Fruit fly (Drosophila melanogaster) S2 (cell line): Measurements from ENCODE around the gene CG31176.
A peak's percentile ranks its signal among the peaks of the same experiment; 100 is the strongest.

Source experiments
- CG8478 ChIP-seq: fragments of >200 bp; optimal IDR thresholded peaks from 2 replicates; lab custom pipeline; 2018
- CTCF ChIP-seq, 2 experiments: fragments of >200 bp; optimal IDR thresholded peaks; 2 replicates each; lab custom pipeline; 2018

The CG31176 gene

dm6 chr3R:21640337-21640994, 79.0 kb downstream of the CG31176 start:
- TF ChIP-seq CG8478 (lab: Kevin White, UChicago) (no peak), CTCF (optimal IDR thresholded peaks at IDR 0.05; lab: Kevin White, UChicago) (no peak)

- no peak for TF ChIP-seq CG8478 (lab: Kevin White, UChicago)
- TF ChIP-seq CTCF (optimal IDR thresholded peaks at IDR 0.05; lab: Kevin White, UChicago): no peak
These were observed 81.0 kb downstream of the CG31176 start for dm6 chr3R:21638437-21638836.

DNA sequence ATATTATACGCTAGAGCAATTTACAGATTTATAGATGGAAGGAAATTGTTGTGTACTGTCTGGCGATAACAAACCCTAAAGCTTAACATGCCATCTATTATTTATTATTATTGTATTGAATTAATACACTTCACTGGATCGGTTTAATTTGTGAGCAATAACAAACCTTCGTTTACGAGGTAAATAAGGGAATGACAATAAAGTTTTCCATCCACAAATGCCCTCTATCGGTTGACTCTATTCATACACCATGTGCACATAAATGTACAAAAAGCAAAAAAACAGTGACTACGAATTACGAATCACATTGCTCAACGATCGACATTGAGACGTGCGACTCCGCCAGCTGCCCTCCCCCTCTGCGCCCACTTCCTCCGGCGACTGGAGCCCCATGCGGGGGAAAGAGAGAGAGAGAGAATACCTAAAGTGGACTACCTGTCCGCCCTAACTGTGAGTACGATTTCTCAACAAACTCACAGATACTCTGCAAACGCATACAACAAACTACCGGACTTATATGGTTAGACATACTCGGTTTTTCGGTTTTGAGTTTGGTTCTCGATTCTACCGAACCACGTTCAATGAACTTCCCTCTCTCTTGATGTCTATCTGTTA, 82.5 kb downstream of the CG31176 start:
- TF ChIP-seq CTCF (optimal IDR thresholded peaks at IDR 0.05; lab: Kevin White, UChicago): peak in 1 of 2 experiments; percentile 11
- no peak for TF ChIP-seq CG8478 (lab: Kevin White, UChicago)

- TF ChIP-seq CTCF (optimal IDR thresholded peaks at IDR 0.05; lab: Kevin White, UChicago): no peak
- no peak for TF ChIP-seq CG8478 (lab: Kevin White, UChicago)
These were observed 83.3 kb downstream of the CG31176 start for dm6 chr3R:21635975-21636678.

DNA sequence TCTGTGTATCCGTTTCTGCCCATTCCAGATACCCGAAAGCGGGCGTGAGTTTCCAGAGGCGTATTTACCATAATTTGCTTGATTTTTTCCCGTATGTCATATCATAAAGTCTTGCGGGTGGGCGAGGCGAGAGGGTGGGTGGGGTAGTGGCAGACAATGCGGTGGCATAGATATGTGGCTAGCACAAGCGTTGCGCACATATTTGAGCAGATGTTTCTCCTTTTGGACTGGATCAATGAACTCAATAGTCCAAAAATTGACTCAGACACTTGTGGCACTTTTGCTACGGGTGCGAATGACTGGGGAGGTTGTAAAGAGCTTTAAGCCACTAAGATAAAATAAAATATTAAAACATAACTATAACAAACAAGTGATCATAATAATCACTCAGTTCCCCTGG, 84.3 kb downstream of the CG31176 start:
- TF ChIP-seq CG8478 (lab: Kevin White, UChicago) (no peak), CTCF (optimal IDR thresholded peaks at IDR 0.05; lab: Kevin White, UChicago) (no peak)

DNA sequence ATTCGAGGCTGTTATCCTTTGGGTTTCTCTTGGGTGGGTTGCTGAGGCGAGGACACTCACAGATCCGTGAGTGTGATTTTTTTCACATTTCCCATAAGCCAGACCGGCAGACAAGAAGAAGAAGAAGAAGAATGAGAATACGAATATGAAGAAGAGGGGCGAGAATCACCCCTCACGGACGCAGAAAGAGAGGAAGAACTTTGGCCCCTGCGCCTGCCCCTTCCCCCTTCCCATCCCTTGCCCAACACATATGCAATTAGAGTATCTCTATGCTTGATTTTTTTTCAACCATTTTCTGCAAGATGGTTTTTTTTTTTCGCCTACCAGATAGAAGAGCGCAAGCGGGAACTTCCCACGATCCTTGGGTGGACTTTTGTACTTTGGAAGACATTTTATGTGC, 84.8 kb downstream of the CG31176 start:
- no peak for TF ChIP-seq CG8478 (lab: Kevin White, UChicago)
- TF ChIP-seq CTCF (optimal IDR thresholded peaks at IDR 0.05; lab: Kevin White, UChicago): no peak

DNA sequence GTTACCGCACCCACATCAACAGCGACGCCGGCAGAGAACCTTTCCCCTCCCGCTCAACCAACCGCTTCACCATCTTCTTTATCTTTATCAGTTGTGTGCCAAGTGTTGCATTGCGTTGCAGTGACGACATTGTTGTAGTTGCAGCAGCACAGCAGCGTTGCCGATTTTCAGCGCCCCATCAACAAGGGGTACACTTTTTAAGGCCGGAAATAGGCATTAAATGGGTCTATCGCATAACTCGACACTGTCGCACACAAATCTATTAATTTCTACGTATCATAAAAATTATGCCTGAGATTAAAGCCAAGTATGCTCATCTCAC, 85.7 kb downstream of the CG31176 start:
- TF ChIP-seq CTCF (optimal IDR thresholded peaks at IDR 0.05; lab: Kevin White, UChicago) (no peak), CG8478 (lab: Kevin White, UChicago) (no peak)

DNA sequence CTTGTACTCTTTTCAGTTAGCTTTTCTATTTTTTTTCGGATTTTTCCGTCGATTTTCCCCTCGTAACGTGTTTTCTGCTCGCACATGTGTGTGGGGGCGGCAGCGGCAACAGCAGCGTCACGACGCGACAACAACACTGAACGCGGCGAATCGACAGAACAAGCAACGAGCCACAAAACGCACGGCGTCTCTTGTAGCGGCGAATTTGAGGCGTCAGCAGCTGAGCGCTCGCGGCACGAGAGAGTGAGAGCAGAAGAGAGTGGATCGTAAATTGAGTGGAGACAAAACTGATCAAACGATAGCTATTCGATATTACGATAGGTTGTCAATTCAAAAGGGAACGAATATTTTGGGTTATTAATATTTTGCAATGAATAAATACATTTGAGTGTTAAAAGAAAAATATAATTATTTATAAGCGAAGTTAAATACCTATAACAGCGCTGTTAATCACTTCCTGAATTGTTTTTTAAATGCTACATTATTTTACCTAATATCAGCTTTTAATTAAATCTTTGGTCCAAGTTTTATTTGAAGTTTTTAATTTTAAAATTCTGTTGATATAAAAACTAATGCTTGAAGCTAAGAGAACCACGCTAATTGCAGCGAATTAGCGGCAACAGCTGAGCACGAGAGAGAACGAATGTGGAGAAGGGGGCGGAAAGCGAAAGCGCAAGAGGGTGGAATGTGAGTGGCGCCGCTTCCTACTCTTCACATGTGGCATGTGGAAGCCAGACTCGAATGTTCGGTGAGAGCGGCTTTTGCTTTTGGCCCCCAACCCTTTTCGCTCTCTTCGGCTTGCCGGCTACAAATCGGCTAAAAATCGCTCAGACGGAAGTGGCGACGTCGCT, 86.3 kb downstream of the CG31176 start:
- TF ChIP-seq CTCF (optimal IDR thresholded peaks at IDR 0.05; lab: Kevin White, UChicago) (no peak), CG8478 (lab: Kevin White, UChicago) (no peak)

- TF ChIP-seq CG8478 (lab: Kevin White, UChicago): no peak
- no peak for TF ChIP-seq CTCF (optimal IDR thresholded peaks at IDR 0.05; lab: Kevin White, UChicago)
These were observed 86.9 kb downstream of the CG31176 start for dm6 chr3R:21632582-21632929.

- no peak for TF ChIP-seq CTCF (optimal IDR thresholded peaks at IDR 0.05; lab: Kevin White, UChicago)
- TF ChIP-seq CG8478 (lab: Kevin White, UChicago): no peak
These were observed 87.5 kb downstream of the CG31176 start for dm6 chr3R:21631757-21632473.

- no peak for TF ChIP-seq CTCF (optimal IDR thresholded peaks at IDR 0.05; lab: Kevin White, UChicago)
- TF ChIP-seq CG8478 (lab: Kevin White, UChicago): no peak
These were observed 88.4 kb downstream of the CG31176 start for dm6 chr3R:21630979-21631499.

- no peak for TF ChIP-seq CTCF (optimal IDR thresholded peaks at IDR 0.05; lab: Kevin White, UChicago)
- no peak for TF ChIP-seq CG8478 (lab: Kevin White, UChicago)
These were observed 89.1 kb downstream of the CG31176 start for dm6 chr3R:21630226-21630857.

DNA sequence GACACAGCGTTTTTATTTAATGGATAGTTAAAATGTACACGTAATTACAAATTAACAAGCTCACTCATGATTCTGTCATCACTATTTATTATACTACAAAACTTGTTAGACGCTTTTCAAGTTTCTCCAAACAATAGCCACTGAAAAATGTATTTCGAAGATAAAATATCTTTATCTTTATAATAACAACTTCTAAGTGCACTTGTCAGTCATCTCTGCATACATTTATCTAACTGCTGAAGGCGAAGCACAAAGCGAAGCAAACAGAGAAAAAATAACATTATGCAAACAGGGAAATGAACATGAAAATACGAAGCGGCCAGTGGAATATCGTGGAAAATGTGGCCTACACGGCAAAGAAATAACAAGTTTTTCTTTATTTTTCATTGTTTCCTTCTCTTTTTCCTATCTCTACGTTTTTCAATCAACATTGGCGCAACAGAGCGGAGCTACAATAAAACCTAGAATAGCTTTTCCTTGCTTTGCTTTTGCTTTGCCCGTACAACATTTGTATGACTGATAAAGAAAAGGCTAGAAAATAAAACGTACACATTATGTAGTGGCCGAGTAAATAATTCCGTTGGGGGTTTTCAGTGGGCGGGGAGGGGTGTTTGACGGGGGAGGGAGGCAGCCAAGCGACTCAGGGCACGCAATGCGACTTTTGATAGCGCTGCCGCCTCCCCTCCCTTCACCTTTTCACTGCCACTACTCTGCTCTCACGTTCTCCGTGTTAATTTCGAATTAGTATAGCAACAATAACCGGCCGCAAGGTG, 89.9 kb downstream of the CG31176 start:
- TF ChIP-seq CTCF (optimal IDR thresholded peaks at IDR 0.05; lab: Kevin White, UChicago) (no peak), CG8478 (lab: Kevin White, UChicago) (no peak)
